Worm (Caenorhabditis elegans): Measurements from ENCODE around the gene ZC262.13.

Gene ZC262.13

ce11 chrIII:8319100-8319499 lies 6.9 kb upstream of the ZC262.13 start, which contains the start of gene F10E9.11:
F10E9.11 (minus strand) TSS chrIII:8319260.
- TF ChIP-seq lin-39 (tag; optimal IDR thresholded peaks at IDR 0.05), result no peak
- TF ChIP-seq sem-4 (tag; optimal IDR thresholded peaks at IDR 0.05), result peak; percentile 58
- TF ChIP-seq nhr-237 (tag; optimal IDR thresholded peaks at IDR 0.05), result no peak
- no peak for TF ChIP-seq ztf-1 (GFP tag; conservative IDR thresholded peaks at IDR 0.05)
- no peak for TF ChIP-seq R02D3.7 (tag; optimal IDR thresholded peaks at IDR 0.05)
- TF ChIP-seq mdl-1 (tag; optimal IDR thresholded peaks at IDR 0.05), result no peak
- TF ChIP-seq Y55F3AM.14 (GFP tag; optimal IDR thresholded peaks at IDR 0.05), result no peak
- TF ChIP-seq snpc-4 (tag; optimal IDR thresholded peaks at IDR 0.05), result no peak
- TF ChIP-seq peb-1 (tag; optimal IDR thresholded peaks at IDR 0.05), result no peak
- no peak for TF ChIP-seq unc-62 (GFP tag; optimal IDR thresholded peaks at IDR 0.05)
- TF ChIP-seq nhr-11 (tag; optimal IDR thresholded peaks at IDR 0.05), result no peak
- no peak for TF ChIP-seq ceh-82 (tag; optimal IDR thresholded peaks at IDR 0.05)
- TF ChIP-seq lsy-2 (tag; optimal IDR thresholded peaks at IDR 0.05), result peak; percentile 66 to 89
- no peak for TF ChIP-seq mbf-1 (tag; optimal IDR thresholded peaks at IDR 0.05)
- TF ChIP-seq nhr-21 (tag; optimal IDR thresholded peaks at IDR 0.05), result peak; percentile 44
- peak; percentile 79 for TF ChIP-seq lin-13 (GFP tag; optimal IDR thresholded peaks at IDR 0.05)
- peak; percentile 73 for TF ChIP-seq nhr-129 (tag; optimal IDR thresholded peaks at IDR 0.05)
- TF ChIP-seq C34F6.9 (tag; optimal IDR thresholded peaks at IDR 0.05), result peak; percentile 86
- no peak for TF ChIP-seq ama-1 (optimal IDR thresholded peaks at IDR 0.05)
- no peak for TF ChIP-seq ceh-16 (tag; optimal IDR thresholded peaks at IDR 0.05)
- no peak for TF ChIP-seq alr-1 (tag; optimal IDR thresholded peaks at IDR 0.05)
- peak; percentile 84 for TF ChIP-seq sma-9 (GFP tag; optimal IDR thresholded peaks at IDR 0.05)
- no peak for TF ChIP-seq sma-9 (tag; optimal IDR thresholded peaks at IDR 0.05)
- peak; percentile 94 for TF ChIP-seq gmeb-1 (tag; optimal IDR thresholded peaks at IDR 0.05)
- peak; percentile 84 for TF ChIP-seq F13H6.1 (tag; optimal IDR thresholded peaks at IDR 0.05)
- TF ChIP-seq skn-1 (tag; optimal IDR thresholded peaks at IDR 0.05), result no peak
- no peak for TF ChIP-seq aly-2 (tag; optimal IDR thresholded peaks at IDR 0.05)
- TF ChIP-seq nhr-23 (tag; optimal IDR thresholded peaks at IDR 0.05), result no peak
- no peak for TF ChIP-seq ztf-11 (tag; optimal IDR thresholded peaks at IDR 0.05)
- peak; percentile 26 for TF ChIP-seq egl-27 (tag; optimal IDR thresholded peaks at IDR 0.05)
- TF ChIP-seq ztf-4 (tag; optimal IDR thresholded peaks at IDR 0.05), result no peak
- no peak for TF ChIP-seq elt-1 (tag; optimal IDR thresholded peaks at IDR 0.05)
- no peak for TF ChIP-seq elt-3 (tag; optimal IDR thresholded peaks at IDR 0.05)
- peak; percentile 72 for TF ChIP-seq lin-11 (tag; optimal IDR thresholded peaks at IDR 0.05)
- TF ChIP-seq zag-1 (tag; optimal IDR thresholded peaks at IDR 0.05), result no peak
- TF ChIP-seq ZK546.5 (tag; optimal IDR thresholded peaks at IDR 0.05), result no peak
- TF ChIP-seq nhr-12 (tag; optimal IDR thresholded peaks at IDR 0.05), result no peak
- TF ChIP-seq mab-5 (tag; optimal IDR thresholded peaks at IDR 0.05), result peak; percentile 69
- TF ChIP-seq nhr-77 (tag; optimal IDR thresholded peaks at IDR 0.05), result no peak
- peak; percentile 79 for TF ChIP-seq nhr-25 (tag; optimal IDR thresholded peaks at IDR 0.05)
- TF ChIP-seq fos-1 (tag; optimal IDR thresholded peaks at IDR 0.05), result peak; percentile 38
- TF ChIP-seq blmp-1 (tag; optimal IDR thresholded peaks at IDR 0.05; ENCODE audit: insufficient read depth), result peak; percentile 12
- peak; percentile 9 for TF ChIP-seq nhr-6 (tag; optimal IDR thresholded peaks at IDR 0.05)
- no peak for TF ChIP-seq nhr-10 (tag; optimal IDR thresholded peaks at IDR 0.05)
- no peak for TF ChIP-seq unc-39 (tag; optimal IDR thresholded peaks at IDR 0.05)
- TF ChIP-seq unc-55 (GFP tag; optimal IDR thresholded peaks at IDR 0.05), result peak; percentile 86
- TF ChIP-seq dmd-4 (tag; optimal IDR thresholded peaks at IDR 0.05), result no peak
- peak; percentile 74 for TF ChIP-seq crh-2 (tag; optimal IDR thresholded peaks at IDR 0.05)
- peak; percentile 82 for TF ChIP-seq sma-3 (GFP tag; optimal IDR thresholded peaks at IDR 0.05)

Data from whole organism, L2 larva.